Fruit fly (Drosophila melanogaster): ENCODE data around the gene CG43965.

CG43965 gene

dm6 chr3L:8696487-8696954 is 29.1 kb downstream of the CG43965 start (continued):
- TF ChIP-seq lab (GFP tag; optimal IDR thresholded peaks at IDR 0.05) (peak; percentile 96), ftz-f1 (GFP tag; optimal IDR thresholded peaks at IDR 0.05) (peak; percentile 90), chif (GFP tag; optimal IDR thresholded peaks at IDR 0.05) (peak; percentile 11 to 41), H15 (GFP tag; IDR thresholded peaks at IDR 0.05) (no peak), CG2678 (tag; optimal IDR thresholded peaks at IDR 0.05) (peak; percentile 76), Ssrp (tag; optimal IDR thresholded peaks at IDR 0.05) (peak; percentile 7), HmgZ (tag; optimal IDR thresholded peaks at IDR 0.05) (peak; percentile 57), otp (GFP tag; IDR thresholded peaks at IDR 0.05) (peak; percentile 63), Dad (GFP tag; optimal IDR thresholded peaks at IDR 0.05) (peak; percentile 10), CG18476 (GFP tag; optimal IDR thresholded peaks at IDR 0.05) (peak; percentile 16), cwo (GFP tag; optimal IDR thresholded peaks at IDR 0.05) (peak; percentile 100), gro (GFP tag; optimal IDR thresholded peaks at IDR 0.05) (peak; percentile 77), Oli (tag; optimal IDR thresholded peaks at IDR 0.05) (peak; percentile 40), Lim3 (GFP tag; IDR thresholded peaks at IDR 0.05) (0 out of 2 replicates have a peak, but pooled peaks have one; percentile 19), ham (GFP tag; IDR thresholded peaks at IDR 0.05) (peak; percentile 32; the same call in 1 of the 2 replicates), cas (GFP tag; IDR thresholded peaks at IDR 0.05) (no peak), twi (tag; optimal IDR thresholded peaks at IDR 0.05) (peak; percentile 28), CG14667 (GFP tag; IDR thresholded peaks at IDR 0.05) (no peak), HLH3B (GFP tag; IDR thresholded peaks at IDR 0.05) (peak; percentile 69; the same call in 1 of the 2 replicates), sc (optimal IDR thresholded peaks at IDR 0.05) (no peak), sc (GFP tag; optimal IDR thresholded peaks at IDR 0.05) (peak; percentile 76), CG4360 (GFP tag; IDR thresholded peaks at IDR 0.05) (peak; percentile 44), CG12299 (tag; optimal IDR thresholded peaks at IDR 0.05) (peak; percentile 47), prd (optimal IDR thresholded peaks at IDR 0.05) (no peak), prd (GFP tag; IDR thresholded peaks at IDR 0.05) (peak; percentile 40; the same call in 1 of the 3 replicates), CG9797 (GFP tag; optimal IDR thresholded peaks at IDR 0.05) (no peak), Six4 (GFP tag; optimal IDR thresholded peaks at IDR 0.05) (peak; percentile 20), Hr3 (GFP tag; optimal IDR thresholded peaks at IDR 0.05) (no peak), CG15479 (GFP tag; optimal IDR thresholded peaks at IDR 0.05) (no peak), HLH54F (GFP tag; optimal IDR thresholded peaks at IDR 0.05) (no peak), CG12104 (GFP tag; optimal IDR thresholded peaks at IDR 0.05) (peak; percentile 56), tio (GFP tag; optimal IDR thresholded peaks at IDR 0.05) (no peak), corto (GFP tag; optimal IDR thresholded peaks at IDR 0.05) (no peak), Hr51 (GFP tag; optimal IDR thresholded peaks at IDR 0.05) (peak; percentile 18 to 29), sqz (GFP tag; optimal IDR thresholded peaks at IDR 0.05) (peak; percentile 48), CG33213 (GFP tag; optimal IDR thresholded peaks at IDR 0.05) (peak; percentile 56), CHES-1-like (GFP tag; optimal IDR thresholded peaks at IDR 0.05) (peak; percentile 8), CG1647 (GFP tag; optimal IDR thresholded peaks at IDR 0.05) (no peak), zen2 (GFP tag; IDR thresholded peaks at IDR 0.05; ENCODE audit: partially characterized antibody) (0 out of 3 replicates have a peak, but pooled peaks have one; percentile 15), CG12659 (GFP tag; optimal IDR thresholded peaks at IDR 0.05) (peak; percentile 71), ash1 (GFP tag; optimal IDR thresholded peaks at IDR 0.05) (peak; percentile 48), Dfd (GFP tag; optimal IDR thresholded peaks at IDR 0.05) (no peak), tap (tag; optimal IDR thresholded peaks at IDR 0.05) (peak; percentile 28), seq (GFP tag; IDR thresholded peaks at IDR 0.05) (peak; percentile 69; the same call in 1 of the 2 replicates), CG13624 (GFP tag; optimal IDR thresholded peaks at IDR 0.05) (peak; percentile 60), HmgD (GFP tag; optimal IDR thresholded peaks at IDR 0.05) (peak; percentile 0), pb (GFP tag; optimal IDR thresholded peaks at IDR 0.05) (no peak), oc (tag; optimal IDR thresholded peaks at IDR 0.05) (peak; percentile 80), CG3065 (GFP tag; optimal IDR thresholded peaks at IDR 0.05) (peak; percentile 35), CG11723 (GFP tag; optimal IDR thresholded peaks at IDR 0.05) (peak; percentile 79), Elba2 (GFP tag; optimal IDR thresholded peaks at IDR 0.05) (no peak)
